Fruit fly (Drosophila melanogaster) whole organism, embryonic: ENCODE data around the gene CG10486.

Experiments
- ATbp ChIP-seq: fragments of 200-800 bp; sonication (Bioruptor generic); optimal IDR thresholded peaks from 2 replicates; lab custom pipeline; 2017; ENCODE audit warnings: missing biosample characterization, mild to moderate bottlenecking, missing genetic modification characterization, missing genetic modification reagents
- Abd-B ChIP-seq: fragments of 200-800 bp; sonication (Bioruptor generic); optimal IDR thresholded peaks from 2 replicates; lab custom pipeline; 2018; ENCODE audit warnings: missing biosample characterization, mild to moderate bottlenecking, missing genetic modification characterization, moderate library complexity
- Adf1 ChIP-seq: fragments of 200-800 bp; sonication (Bioruptor generic); IDR thresholded peaks from 2 replicates; pipeline ENCODE4 v1.3.6; 2022; ENCODE audit warnings: missing biosample characterization, missing genetic modification characterization
- Antp ChIP-seq: fragments of 200-800 bp; sonication (Bioruptor generic); optimal IDR thresholded peaks from 3 replicates; lab custom pipeline; 2016; ENCODE audit warnings: missing biosample characterization, missing genetic modification characterization
- Atf3 ChIP-seq: fragments of 200-800 bp; sonication (Bioruptor generic); optimal IDR thresholded peaks from 3 replicates; lab custom pipeline; 2016; ENCODE audit warnings: missing biosample characterization, missing genetic modification characterization
- B-H1 ChIP-seq: fragments of 200-800 bp; sonication (Bioruptor generic); IDR thresholded peaks from 3 replicates; pipeline ENCODE4 v1.3.6; 2022; ENCODE audit warnings: missing biosample characterization, missing genetic modification characterization
- CG10209 ChIP-seq: fragments of 200-800 bp; sonication (Bioruptor generic); optimal IDR thresholded peaks from 3 replicates; lab custom pipeline; 2017; ENCODE audit warnings: missing biosample characterization, mild to moderate bottlenecking, missing genetic modification characterization, missing genetic modification reagents
- CG10431 ChIP-seq: fragments of 200-800 bp; sonication (Bioruptor generic); optimal IDR thresholded peaks from 3 replicates; lab custom pipeline; 2018; ENCODE audit warnings: missing biosample characterization, mild to moderate bottlenecking, missing genetic modification characterization
- CG10979 ChIP-seq: fragments of 200-800 bp; sonication (Bioruptor generic); optimal IDR thresholded peaks from 2 replicates; lab custom pipeline; 2018; ENCODE audit warnings: missing biosample characterization, mild to moderate bottlenecking, missing genetic modification characterization, moderate library complexity
- CG12071 ChIP-seq: fragments of 200-800 bp; sonication (Bioruptor generic); optimal IDR thresholded peaks from 3 replicates; lab custom pipeline; 2018; ENCODE audit warnings: missing biosample characterization, mild to moderate bottlenecking, missing genetic modification characterization
- CG12942 ChIP-seq: fragments of 200-800 bp; sonication (Bioruptor generic); optimal IDR thresholded peaks from 3 replicates; lab custom pipeline; 2016; ENCODE audit warnings: missing biosample characterization, missing genetic modification characterization
- CG14965 ChIP-seq: fragments of 200-800 bp; sonication (Bioruptor generic); optimal IDR thresholded peaks from 2 replicates; lab custom pipeline; 2016; ENCODE audit warnings: missing biosample characterization, missing genetic modification characterization, borderline replicate concordance
- CG15011 ChIP-seq: fragments of 200-800 bp; sonication (Bioruptor generic); optimal IDR thresholded peaks from 3 replicates; lab custom pipeline; 2018; ENCODE audit warnings: missing biosample characterization, mild to moderate bottlenecking, missing genetic modification characterization
- CG16779 ChIP-seq: fragments of 200-800 bp; sonication (Bioruptor generic); IDR thresholded peaks from 2 replicates; pipeline ENCODE4 v1.3.6; 2022; ENCODE audit warnings: missing biosample characterization, missing genetic modification characterization
- CG2120 ChIP-seq: fragments of 200-800 bp; sonication (Bioruptor generic); optimal IDR thresholded peaks from 3 replicates; lab custom pipeline; 2016; ENCODE audit warnings: missing biosample characterization, missing genetic modification characterization
- CG30431 ChIP-seq: fragments of 200-800 bp; sonication (Bioruptor generic); optimal IDR thresholded peaks from 2 replicates; lab custom pipeline; 2017; ENCODE audit warnings: missing biosample characterization, missing genetic modification characterization
- CG4820 ChIP-seq: fragments of 200-800 bp; sonication (Bioruptor generic); optimal IDR thresholded peaks from 3 replicates; lab custom pipeline; 2016; ENCODE audit warnings: missing biosample characterization, missing genetic modification characterization
- CG6791 ChIP-seq: fragments of 200-800 bp; sonication (Bioruptor generic); IDR thresholded peaks from 3 replicates; pipeline ENCODE4 v1.3.6; 2022; ENCODE audit warnings: missing biosample characterization, missing genetic modification characterization; ENCODE audit not compliant: partially characterized antibody
- CG6813 ChIP-seq: fragments of 200-800 bp; sonication (Bioruptor generic); optimal IDR thresholded peaks from 2 replicates; lab custom pipeline; 2017; ENCODE audit warnings: missing biosample characterization, missing genetic modification characterization, mild to moderate bottlenecking, moderate library complexity, missing genetic modification reagents
- CG7839 ChIP-seq: fragments of 200-800 bp; sonication (Bioruptor generic); optimal IDR thresholded peaks from 3 replicates; lab custom pipeline; 2018; ENCODE audit warnings: missing biosample characterization, mild to moderate bottlenecking, missing genetic modification characterization, moderate library complexity
- CG9609 ChIP-seq: fragments of 200-800 bp; sonication (Bioruptor generic); optimal IDR thresholded peaks from 3 replicates; lab custom pipeline; 2016; ENCODE audit warnings: missing biosample characterization, missing genetic modification characterization
- Dad ChIP-seq: fragments of 200-800 bp; sonication (Bioruptor generic); optimal IDR thresholded peaks from 3 replicates; lab custom pipeline; 2016; ENCODE audit warnings: missing biosample characterization, missing genetic modification characterization
- Eip74EF ChIP-seq, 2 experiments: fragments of 200-800 bp in 1 of 2; fragments of >200 bp in 1 of 2; sonication (Bioruptor generic) in 1 of 2; optimal IDR thresholded peaks; 2 replicates each; lab custom pipeline; 2017 to 2019; ENCODE audit warnings: missing biosample characterization in 2 of 2, missing genetic modification characterization in 2 of 2, mild to moderate bottlenecking in 1 of 2, moderate library complexity in 1 of 2
- Ets65A ChIP-seq: fragments of 200-800 bp; sonication (Bioruptor generic); peaks from one replicate; lab custom pipeline; 2016; ENCODE audit warnings: missing biosample characterization, missing genetic modification characterization
- Gsc ChIP-seq: fragments of 200-800 bp; sonication (Bioruptor generic); IDR thresholded peaks from 2 replicates; pipeline ENCODE4 v1.3.6; 2022; ENCODE audit warnings: missing biosample characterization, missing genetic modification characterization
- HLH3B ChIP-seq: fragments of 200-800 bp; sonication (Bioruptor generic); IDR thresholded peaks from 2 replicates; pipeline ENCODE4 v1.3.6; 2022; ENCODE audit warnings: missing biosample characterization, missing genetic modification characterization
- Hand ChIP-seq: fragments of 200-800 bp; sonication (Bioruptor generic); optimal IDR thresholded peaks from 2 replicates; lab custom pipeline; 2017; ENCODE audit warnings: mild to moderate bottlenecking, missing biosample characterization, missing genetic modification reagents, missing genetic modification characterization
- Hey ChIP-seq: fragments of 200-800 bp; sonication (Bioruptor generic); optimal IDR thresholded peaks from 3 replicates; lab custom pipeline; 2018; ENCODE audit warnings: missing biosample characterization, mild to moderate bottlenecking, missing genetic modification characterization
- Hsf ChIP-seq: fragments of 200-800 bp; sonication (Bioruptor generic); optimal IDR thresholded peaks from 3 replicates; lab custom pipeline; 2016; ENCODE audit warnings: missing biosample characterization, missing genetic modification characterization
- Mrtf ChIP-seq: fragments of 200-800 bp; sonication (Bioruptor generic); IDR thresholded peaks from 3 replicates; pipeline ENCODE4 v1.3.6; 2022; ENCODE audit warnings: missing biosample characterization, missing genetic modification characterization
- Sox100B ChIP-seq: fragments of 200-800 bp; sonication (Bioruptor generic); optimal IDR thresholded peaks from 3 replicates; lab custom pipeline; 2018; ENCODE audit warnings: missing biosample characterization, mild to moderate bottlenecking, missing genetic modification characterization
- Vsx1 ChIP-seq: fragments of 200-800 bp; sonication (Bioruptor generic); optimal IDR thresholded peaks from 2 replicates; lab custom pipeline; 2017; ENCODE audit warnings: missing biosample characterization, mild to moderate bottlenecking, missing genetic modification characterization, missing genetic modification reagents
- YL-1 ChIP-seq: fragments of 200-800 bp; sonication (Bioruptor generic); optimal IDR thresholded peaks from 3 replicates; lab custom pipeline; 2017; ENCODE audit warnings: missing biosample characterization, mild to moderate bottlenecking, missing genetic modification characterization
- aop ChIP-seq: fragments of 200-800 bp; sonication (Bioruptor generic); IDR thresholded peaks from 2 replicates; pipeline ENCODE4 v1.3.6; 2022; ENCODE audit warnings: missing biosample characterization, missing genetic modification characterization
- ara ChIP-seq: fragments of 200-800 bp; sonication (Bioruptor generic); IDR thresholded peaks from 2 replicates; pipeline ENCODE4 v1.3.6; 2022; ENCODE audit warnings: missing biosample characterization, missing genetic modification characterization
- chif ChIP-seq, 2 experiments: fragments of 200-800 bp; sonication (Bioruptor generic); optimal IDR thresholded peaks; 3 replicates each; lab custom pipeline; 2016; ENCODE audit warnings: missing biosample characterization in 2 of 2, missing genetic modification characterization in 2 of 2
- cwo ChIP-seq: fragments of 200-800 bp; sonication (Bioruptor generic); optimal IDR thresholded peaks from 3 replicates; lab custom pipeline; 2017; ENCODE audit warnings: missing biosample characterization, missing genetic modification characterization, mild to moderate bottlenecking, moderate library complexity, missing genetic modification reagents
- nerfin-2 ChIP-seq: fragments of 200-800 bp; sonication (Bioruptor generic); IDR thresholded peaks from 2 replicates; pipeline ENCODE4 v1.3.6; 2022; ENCODE audit warnings: missing biosample characterization, missing genetic modification characterization; ENCODE audit not compliant: partially characterized antibody
- pho ChIP-seq: fragments of 200-800 bp; sonication (Bioruptor generic); optimal IDR thresholded peaks from 2 replicates; lab custom pipeline; 2016; ENCODE audit warnings: missing biosample characterization, missing genetic modification characterization
- pum ChIP-seq: fragments of 200-800 bp; sonication (Bioruptor generic); optimal IDR thresholded peaks from 2 replicates; lab custom pipeline; 2016; ENCODE audit warnings: missing biosample characterization, missing genetic modification characterization
- run ChIP-seq: fragments of 200-800 bp; sonication (Bioruptor generic); optimal IDR thresholded peaks from 3 replicates; lab custom pipeline; 2018; ENCODE audit warnings: missing biosample characterization, mild to moderate bottlenecking, missing genetic modification characterization
- sob ChIP-seq: fragments of 200-800 bp; sonication (Bioruptor generic); IDR thresholded peaks from 2 replicates; pipeline ENCODE4 v1.3.6; 2022; ENCODE audit warnings: missing biosample characterization, missing genetic modification characterization
- stc ChIP-seq: fragments of 200-800 bp; sonication (Bioruptor generic); IDR thresholded peaks from 2 replicates; pipeline ENCODE4 v1.3.6; 2022; ENCODE audit warnings: missing biosample characterization, missing genetic modification characterization
- stwl ChIP-seq: fragments of 200-800 bp; sonication (Bioruptor generic); optimal IDR thresholded peaks from 3 replicates; lab custom pipeline; 2018; ENCODE audit warnings: missing biosample characterization, mild to moderate bottlenecking, missing genetic modification characterization, moderate library complexity
- tgo ChIP-seq: fragments of 200-800 bp; sonication (Bioruptor generic); IDR thresholded peaks from 3 replicates; pipeline ENCODE4 v1.3.6; 2022; ENCODE audit warnings: missing biosample characterization, missing genetic modification characterization
- tin ChIP-seq: fragments of 200-800 bp; sonication (Bioruptor generic); optimal IDR thresholded peaks from 3 replicates; lab custom pipeline; 2016; ENCODE audit warnings: missing biosample characterization, missing genetic modification characterization
- tio ChIP-seq: fragments of 200-800 bp; sonication (Bioruptor generic); optimal IDR thresholded peaks from 2 replicates; lab custom pipeline; 2017; ENCODE audit warnings: missing biosample characterization, missing genetic modification characterization, inconsistent platforms
- wdn ChIP-seq: fragments of 200-800 bp; sonication (Bioruptor generic); IDR thresholded peaks from 2 replicates; pipeline ENCODE4 v1.3.6; 2022; ENCODE audit warnings: missing biosample characterization, missing genetic modification characterization
- zfh2 ChIP-seq: fragments of 200-800 bp; sonication (Bioruptor generic); optimal IDR thresholded peaks from 2 replicates; lab custom pipeline; 2016; ENCODE audit warnings: missing biosample characterization, missing genetic modification characterization

CG10486 gene

DNA sequence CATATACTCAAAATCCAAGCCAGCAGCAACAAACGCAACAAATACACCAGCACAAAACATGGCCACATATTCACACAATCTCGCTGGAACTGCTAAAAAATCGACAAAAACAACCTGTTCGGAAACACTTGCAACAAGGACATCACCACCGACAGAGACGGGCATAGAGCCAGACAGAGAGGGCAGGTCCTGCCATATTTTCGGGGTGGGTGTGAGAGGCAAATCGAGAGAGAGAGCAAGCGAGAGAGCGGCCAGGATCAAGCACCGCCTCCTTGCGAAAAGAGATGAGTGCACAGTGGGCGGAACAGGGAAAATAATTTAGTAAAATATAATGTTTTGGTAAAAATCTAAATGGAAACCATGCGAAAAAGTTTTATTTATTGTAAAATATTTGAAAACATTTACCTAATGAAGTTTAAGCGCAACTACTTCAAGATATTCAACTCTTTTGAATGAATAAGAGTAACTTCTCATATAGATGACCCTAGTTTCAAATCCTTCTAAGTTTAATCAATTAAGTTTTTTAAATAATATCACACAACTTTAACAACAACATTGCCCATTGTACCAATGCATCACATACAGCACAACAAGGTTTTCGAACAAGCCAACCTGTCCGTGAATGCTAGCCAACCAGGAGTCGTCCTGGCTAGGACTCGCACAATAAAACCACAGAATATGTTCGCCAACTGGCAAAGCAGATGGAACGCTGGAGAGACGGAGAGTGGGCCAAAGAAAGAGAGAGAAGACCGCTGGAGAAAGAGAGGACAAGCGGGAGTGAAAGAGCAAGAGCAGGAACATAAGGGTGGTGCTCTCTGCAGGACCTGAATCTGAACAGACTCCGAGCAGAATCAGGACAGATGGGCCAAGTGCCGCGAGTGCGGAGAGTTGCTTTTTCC lies 24.9 kb downstream of the CG10486 start (continued):
- TF ChIP-seq pho (GFP tag; lab: Kevin White, UChicago) = peak; percentile 58
- TF ChIP-seq CG10431 = no peak
- no peak for TF ChIP-seq YL-1 (GFP tag; lab: Kevin White, UChicago)
- TF ChIP-seq chif (GFP tag; optimal IDR thresholded peaks at IDR 0.05; lab: Kevin White, UChicago) = peak; percentile 50 to 63
- peak; percentile 27; the same call in 1 of the 2 replicates for TF ChIP-seq HLH3B
- TF ChIP-seq zfh2 (GFP tag; lab: Kevin White, UChicago) = no peak
- TF ChIP-seq stc (GFP tag; lab: Robert Waterston, UW) = no peak
- no peak for TF ChIP-seq CG14965 (GFP tag; lab: Kevin White, UChicago)
- no peak for TF ChIP-seq cwo (GFP tag; lab: Kevin White, UChicago)
- no peak for TF ChIP-seq Dad (GFP tag; lab: Kevin White, UChicago)
- no peak for TF ChIP-seq ara (GFP tag; lab: Robert Waterston, UW)
- TF ChIP-seq aop = no peak
- TF ChIP-seq sob (GFP tag; lab: Robert Waterston, UW) = no peak
- no peak for TF ChIP-seq Adf1 (GFP tag; lab: Robert Waterston, UW)
- TF ChIP-seq CG4820 (GFP tag; lab: Kevin White, UChicago) = no peak
- peak; percentile 47 for TF ChIP-seq tio
- TF ChIP-seq CG16779 (GFP tag; lab: Robert Waterston, UW) = no peak
- TF ChIP-seq Eip74EF (GFP tag; optimal IDR thresholded peaks at IDR 0.05; lab: Kevin White, UChicago) = no peak
- TF ChIP-seq Vsx1 (GFP tag; lab: Kevin White, UChicago) = no peak
- no peak for TF ChIP-seq tin
- TF ChIP-seq Abd-B (GFP tag; lab: Kevin White, UChicago) = peak; percentile 49
- no peak for TF ChIP-seq Hey
- TF ChIP-seq B-H1 (GFP tag; lab: Robert Waterston, UW) = no peak
- TF ChIP-seq tgo (GFP tag; lab: Robert Waterston, UW) = no peak
- TF ChIP-seq CG6813 = no peak
- TF ChIP-seq wdn (GFP tag; lab: Robert Waterston, UW) = 0 out of 2 replicates have a peak, but pooled peaks have one; percentile 4
- peak; percentile 47 for TF ChIP-seq Atf3 (GFP tag; lab: Kevin White, UChicago)
- TF ChIP-seq CG7839 = peak; percentile 84
- TF ChIP-seq Sox100B (GFP tag; lab: Kevin White, UChicago) = no peak
- no peak for TF ChIP-seq Ets65A (GFP tag; lab: Kevin White, UChicago)
- no peak for TF ChIP-seq CG6791 (GFP tag; lab: Robert Waterston, UW)
- TF ChIP-seq CG10209 (GFP tag; lab: Kevin White, UChicago) = peak; percentile 62
- TF ChIP-seq ATbp (GFP tag; lab: Kevin White, UChicago) = peak; percentile 59
- TF ChIP-seq pum (GFP tag; lab: Kevin White, UChicago) = no peak
- peak; percentile 53 for TF ChIP-seq Hand (GFP tag; lab: Kevin White, UChicago)
- no peak for TF ChIP-seq CG2120 (GFP tag; lab: Kevin White, UChicago)
- no peak for TF ChIP-seq Mrtf (GFP tag; lab: Robert Waterston, UW)
- no peak for TF ChIP-seq CG12942 (GFP tag; lab: Kevin White, UChicago)
- peak; percentile 58 for TF ChIP-seq Hsf (GFP tag; lab: Kevin White, UChicago)
- TF ChIP-seq nerfin-2 (GFP tag; lab: Robert Waterston, UW) = no peak
- no peak for TF ChIP-seq CG12071 (GFP tag; lab: Kevin White, UChicago)
- TF ChIP-seq CG15011 = no peak
- TF ChIP-seq CG30431 (GFP tag; lab: Kevin White, UChicago) = peak; percentile 51
- TF ChIP-seq CG10979 (tag; lab: Kevin White, UChicago) = peak; percentile 29
- no peak for TF ChIP-seq run
- TF ChIP-seq Antp (GFP tag; lab: Kevin White, UChicago) = no peak
- TF ChIP-seq CG9609 = peak; percentile 61
- no peak for TF ChIP-seq stwl
- TF ChIP-seq Gsc (GFP tag; lab: Robert Waterston, UW) = no peak
